Worm (Caenorhabditis elegans): Measurements from ENCODE around the gene mib-1.
A peak's percentile ranks its signal among the peaks of the same experiment; 100 is the strongest.

mib-1 gene

ce11 chrIII:11236788-11237187 lies 53.7 kb downstream of the mib-1 start, which contains the start of the genes Y47D3A.14 and aakb-2 (continued):
- TF ChIP-seq xnd-1 (tag; optimal IDR thresholded peaks at IDR 0.05) (no peak), nfya-2 (GFP tag; IDR thresholded peaks at IDR 0.05) (no peak), hlh-26 (GFP tag; conservative IDR thresholded peaks at IDR 0.05) (no peak), F55B11.4 (tag; optimal IDR thresholded peaks at IDR 0.05; ENCODE audit: borderline replicate concordance, insufficient read depth) (no peak), F52B5.7 (tag; optimal IDR thresholded peaks at IDR 0.05) (no peak), F37B4.10 (GFP tag; IDR thresholded peaks at IDR 0.05) (no peak), cebp-1 (GFP tag; IDR thresholded peaks at IDR 0.05) (no peak), cebp-1 (tag; optimal IDR thresholded peaks at IDR 0.05) (no peak), ztf-25 (GFP tag; IDR thresholded peaks at IDR 0.05) (no peak), die-1 (tag; optimal IDR thresholded peaks at IDR 0.05) (no peak), efl-1 (GFP tag; optimal IDR thresholded peaks at IDR 0.05) (no peak), sea-2 (GFP tag; IDR thresholded peaks at IDR 0.05) (no peak), ceh-40 (GFP tag; IDR thresholded peaks at IDR 0.05) (no peak), zfh-2 (GFP tag; conservative IDR thresholded peaks at IDR 0.05) (peak; percentile 52), C06A6.2 (GFP tag; conservative IDR thresholded peaks at IDR 0.05) (no peak), tbx-9 (tag; optimal IDR thresholded peaks at IDR 0.05; ENCODE audit: borderline replicate concordance) (no peak), nhr-90 (tag; optimal IDR thresholded peaks at IDR 0.05) (no peak), atf-7 (tag; optimal IDR thresholded peaks at IDR 0.05) (no peak), dox-1 (GFP tag; IDR thresholded peaks at IDR 0.05) (peak; percentile 42; the same call in 1 of the 2 replicates), F10E7.11 (tag; optimal IDR thresholded peaks at IDR 0.05) (no peak), F39B2.1 (GFP tag; IDR thresholded peaks at IDR 0.05) (no peak), snpc-1.3 (tag; optimal IDR thresholded peaks at IDR 0.05; ENCODE audit: insufficient read depth) (no peak), unc-130 (GFP tag; optimal IDR thresholded peaks at IDR 0.05) (no peak), hlh-12 (tag; optimal IDR thresholded peaks at IDR 0.05) (no peak), mel-28 (tag; optimal IDR thresholded peaks at IDR 0.05; ENCODE audit: borderline replicate concordance) (no peak), lsl-1 (GFP tag; optimal IDR thresholded peaks at IDR 0.05) (no peak), attf-6 (GFP tag; IDR thresholded peaks at IDR 0.05) (no peak), dpl-1 (GFP tag; optimal IDR thresholded peaks at IDR 0.05) (no peak), zim-3 (tag; optimal IDR thresholded peaks at IDR 0.05) (no peak), Y56A3A.18 (GFP tag; IDR thresholded peaks at IDR 0.05) (no peak), fkh-3 (tag; optimal IDR thresholded peaks at IDR 0.05) (no peak), nhr-80 (tag; optimal IDR thresholded peaks at IDR 0.05) (peak; percentile 25), attf-5 (GFP tag; optimal IDR thresholded peaks at IDR 0.05) (peak; percentile 73), tbp1 (GFP tag; optimal IDR thresholded peaks at IDR 0.05) (peak; percentile 9), pbrm-1 (GFP tag; IDR thresholded peaks at IDR 0.05) (no peak), hsf-1 (GFP tag; IDR thresholded peaks at IDR 0.05) (no peak), B0261.1 (tag; optimal IDR thresholded peaks at IDR 0.05) (no peak), aptf-3 (GFP tag; IDR thresholded peaks at IDR 0.05) (no peak), rpc-1 (optimal IDR thresholded peaks at IDR 0.05) (peak; percentile 19), rpc-1 (tag; optimal IDR thresholded peaks at IDR 0.05) (no peak), let-526 (GFP tag; IDR thresholded peaks at IDR 0.05) (no peak), lir-1 (GFP tag; conservative IDR thresholded peaks at IDR 0.05) (no peak), unc-62 (GFP tag; optimal IDR thresholded peaks at IDR 0.05) (no peak), akir-1 (GFP tag; optimal IDR thresholded peaks at IDR 0.05) (no peak), nfyb-1 (GFP tag; IDR thresholded peaks at IDR 0.05) (no peak), tlf-1 (GFP tag; optimal IDR thresholded peaks at IDR 0.05) (no peak), F23B12.7 (tag; optimal IDR thresholded peaks at IDR 0.05; ENCODE audit: insufficient read depth) (no peak), ztf-18 (tag; optimal IDR thresholded peaks at IDR 0.05) (no peak), madf-3 (GFP tag; IDR thresholded peaks at IDR 0.05) (no peak), ztf-26 (tag; optimal IDR thresholded peaks at IDR 0.05) (no peak), lag-1 (GFP tag; IDR thresholded peaks at IDR 0.05) (no peak)
